Worm (Caenorhabditis elegans): ENCODE results near the gene stdh-1.

ce11 chrV:13909400-13909799 is 3.1 kb downstream of the stdh-1 start, which contains the start of gene C06B3.7:
- no peak for TF ChIP-seq ama-1 (optimal IDR thresholded peaks at IDR 0.05)
- no peak for TF ChIP-seq F13C5.2 (tag; optimal IDR thresholded peaks at IDR 0.05)
- TF ChIP-seq pes-1 (GFP tag; IDR thresholded peaks at IDR 0.05) = no peak
- TF ChIP-seq tbx-37 (GFP tag; conservative IDR thresholded peaks at IDR 0.05) = no peak
- no peak for TF ChIP-seq sea-1 (GFP tag; conservative IDR thresholded peaks at IDR 0.05)
- TF ChIP-seq tra-4 (tag; optimal IDR thresholded peaks at IDR 0.05) = no peak
- no peak for TF ChIP-seq hnd-1 (tag; optimal IDR thresholded peaks at IDR 0.05)
- TF ChIP-seq hmg-4 (GFP tag; optimal IDR thresholded peaks at IDR 0.05) = no peak
- TF ChIP-seq scrt-1 (GFP tag; IDR thresholded peaks at IDR 0.05) = no peak

All from whole organism, early embryonic.